Worm (Caenorhabditis elegans): ENCODE data around the gene Y51H7C.7.

- TF ChIP-seq snpc-4 (tag; optimal IDR thresholded peaks at IDR 0.05) (no peak), pha-4 (tag; optimal IDR thresholded peaks at IDR 0.05) (no peak), elt-3 (tag; optimal IDR thresholded peaks at IDR 0.05) (no peak), nhr-12 (tag; optimal IDR thresholded peaks at IDR 0.05) (no peak), nhr-2 (tag; optimal IDR thresholded peaks at IDR 0.05) (no peak), M03D4.4 (tag; optimal IDR thresholded peaks at IDR 0.05) (no peak), lin-13 (tag; optimal IDR thresholded peaks at IDR 0.05) (no peak), ztf-11 (tag; optimal IDR thresholded peaks at IDR 0.05) (no peak), lsy-2 (tag; optimal IDR thresholded peaks at IDR 0.05) (no peak), unc-120 (tag; optimal IDR thresholded peaks at IDR 0.05; ENCODE audit: poor library complexity, severe bottlenecking) (no peak), unc-39 (tag; optimal IDR thresholded peaks at IDR 0.05) (no peak), nhr-76 (tag; optimal IDR thresholded peaks at IDR 0.05) (no peak), sem-2 (GFP tag; optimal IDR thresholded peaks at IDR 0.05) (no peak), mab-5 (tag; optimal IDR thresholded peaks at IDR 0.05) (no peak)
Observed at ce11 chrII:1401474-1401873, 895 bp upstream of the Y51H7C.7 start, which contains the start of gene Y51H7C.8.

Measured in whole organism, mixed stage, embryonic.